Worm (Caenorhabditis elegans) whole organism, early embryonic: ENCODE results near the gene rpb-8.

Experiments
- aly-1 ChIP-seq: sonication (generic microtip); optimal IDR thresholded peaks from 2 replicates; lab custom pipeline; 2016; ENCODE audit warnings: missing genetic modification characterization, missing compliant biosample characterization
- ama-1 ChIP-seq: fragments of 150-350 bp; optimal IDR thresholded peaks from 2 replicates; lab custom pipeline; 2014
- hnd-1 ChIP-seq: sonication (generic microtip); optimal IDR thresholded peaks from 2 replicates; lab custom pipeline; 2016; ENCODE audit warnings: missing genetic modification characterization, missing compliant biosample characterization

- TF ChIP-seq hnd-1 (tag; lab: Kevin White, UChicago) = no peak
- no peak for TF ChIP-seq aly-1 (tag; lab: Kevin White, UChicago)
- TF ChIP-seq ama-1 (lab: Kevin White, UChicago) = no peak
Observed at ce11 chrIII:4906365-4906764, 11.4 kb downstream of the rpb-8 start.
